Worm (Caenorhabditis elegans) whole organism, young adult: ENCODE results near the gene F48G7.4.

Experiments
- B0019.2 ChIP-seq: fragments of 200-800 bp; sonication (Bioruptor generic); conservative IDR thresholded peaks from 2 replicates; pipeline ENCODE4 v1.3.6; 2022; ENCODE audit warnings: missing genetic modification reagents, missing genetic modification characterization, missing compliant biosample characterization
- B0336.3 ChIP-seq: fragments of 200-800 bp; sonication (Bioruptor generic); IDR thresholded peaks from 2 replicates; pipeline ENCODE4 v1.3.6; 2022; ENCODE audit warnings: missing genetic modification characterization, missing compliant biosample characterization
- F39B2.1 ChIP-seq: fragments of 200-800 bp; sonication (Bioruptor generic); IDR thresholded peaks from 2 replicates; pipeline ENCODE4 v1.3.6; 2022; ENCODE audit warnings: missing genetic modification reagents, missing genetic modification characterization, missing compliant biosample characterization
- F52B5.7 ChIP-seq: sonication (generic microtip); optimal IDR thresholded peaks from 2 replicates; lab custom pipeline; 2016; ENCODE audit warnings: mild to moderate bottlenecking, missing genetic modification characterization, missing compliant biosample characterization
- F57C9.4 ChIP-seq: sonication (generic microtip); optimal IDR thresholded peaks from 2 replicates; lab custom pipeline; 2017; ENCODE audit warnings: mild to moderate bottlenecking, missing genetic modification characterization, missing compliant biosample characterization
- K11D2.4 ChIP-seq: fragments of 200-800 bp; sonication (Bioruptor generic); IDR thresholded peaks from 2 replicates; pipeline ENCODE4 v1.3.6; 2022; ENCODE audit warnings: missing genetic modification reagents, missing genetic modification characterization, missing compliant biosample characterization
- Y79H2A.3 ChIP-seq: fragments of 200-800 bp; sonication (Bioruptor generic); conservative IDR thresholded peaks from 2 replicates; pipeline ENCODE4 v1.3.6; 2022; ENCODE audit warnings: missing genetic modification reagents, missing genetic modification characterization, missing compliant biosample characterization
- akir-1 ChIP-seq: fragments of 200-800 bp; sonication (Bioruptor generic); optimal IDR thresholded peaks from 2 replicates; lab custom pipeline; 2018; ENCODE audit warnings: mild to moderate bottlenecking, missing genetic modification characterization, moderate library complexity, missing compliant biosample characterization
- aptf-2 ChIP-seq: fragments of 200-800 bp; sonication (Bioruptor generic); conservative IDR thresholded peaks from 2 replicates; pipeline ENCODE4 v1.3.6; 2022; ENCODE audit warnings: missing genetic modification reagents, missing genetic modification characterization, missing compliant biosample characterization
- attf-6 ChIP-seq: fragments of 200-800 bp; sonication (Bioruptor generic); IDR thresholded peaks from 2 replicates; pipeline ENCODE4 v1.3.6; 2022; ENCODE audit warnings: missing genetic modification reagents, missing genetic modification characterization, missing compliant biosample characterization
- bed-2 ChIP-seq: fragments of 200-800 bp; sonication (Bioruptor generic); IDR thresholded peaks from 2 replicates; pipeline ENCODE4 v1.3.6; 2022; ENCODE audit warnings: missing genetic modification reagents, missing genetic modification characterization, missing compliant biosample characterization
- ccch-3 ChIP-seq: fragments of 200-800 bp; sonication (Bioruptor generic); optimal IDR thresholded peaks from 2 replicates; lab custom pipeline; 2018; ENCODE audit warnings: mild to moderate bottlenecking, missing genetic modification characterization, missing compliant biosample characterization
- cebp-2 ChIP-seq: fragments of 200-800 bp; sonication (Bioruptor generic); IDR thresholded peaks from 2 replicates; pipeline ENCODE4 v1.3.6; 2022; ENCODE audit warnings: missing genetic modification characterization, missing compliant biosample characterization
- ceh-91 ChIP-seq: fragments of 200-800 bp; sonication (Bioruptor generic); IDR thresholded peaks from 2 replicates; pipeline ENCODE4 v1.3.6; 2022; ENCODE audit warnings: missing genetic modification reagents, missing genetic modification characterization, missing compliant biosample characterization
- dpff-1 ChIP-seq: sonication (generic microtip); optimal IDR thresholded peaks from 2 replicates; lab custom pipeline; 2017; ENCODE audit warnings: mild to moderate bottlenecking, missing genetic modification characterization, missing compliant biosample characterization
- egl-18 ChIP-seq: fragments of 200-800 bp; sonication (Bioruptor generic); IDR thresholded peaks from 2 replicates; pipeline ENCODE4 v1.3.6; 2022; ENCODE audit warnings: missing genetic modification reagents, missing genetic modification characterization, missing compliant biosample characterization
- egrh-3 ChIP-seq: fragments of 200-800 bp; sonication (Bioruptor generic); IDR thresholded peaks from 2 replicates; pipeline ENCODE4 v1.3.6; 2022; ENCODE audit warnings: missing genetic modification reagents, missing genetic modification characterization, missing compliant biosample characterization
- ekl-4 ChIP-seq: fragments of 200-800 bp; sonication (Bioruptor generic); IDR thresholded peaks from 2 replicates; pipeline ENCODE4 v1.3.6; 2022; ENCODE audit warnings: missing genetic modification reagents, missing genetic modification characterization, missing compliant biosample characterization
- fkh-3 ChIP-seq: sonication (generic microtip); optimal IDR thresholded peaks from 2 replicates; lab custom pipeline; 2016; ENCODE audit warnings: mild to moderate bottlenecking, missing genetic modification characterization, missing compliant biosample characterization
- hrde-1 ChIP-seq: sonication (generic microtip); optimal IDR thresholded peaks from 2 replicates; lab custom pipeline; 2016; ENCODE audit warnings: missing genetic modification characterization, mild to moderate bottlenecking, missing compliant biosample characterization, moderate library complexity, missing genotype, missing genetic modification reagents, borderline replicate concordance
- hsf-1 ChIP-seq: fragments of 200-800 bp; sonication (Bioruptor generic); IDR thresholded peaks from 2 replicates; pipeline ENCODE4 v1.3.6; 2022; ENCODE audit warnings: missing genetic modification reagents, missing genetic modification characterization, missing compliant biosample characterization
- let-526 ChIP-seq: fragments of 200-800 bp; sonication (Bioruptor generic); IDR thresholded peaks from 2 replicates; pipeline ENCODE4 v1.3.6; 2022; ENCODE audit warnings: missing genetic modification reagents, missing genetic modification characterization, missing compliant biosample characterization
- lin-26 ChIP-seq: fragments of 200-800 bp; sonication (Bioruptor generic); IDR thresholded peaks from 2 replicates; pipeline ENCODE4 v1.3.6; 2022; ENCODE audit warnings: missing genetic modification reagents, missing genetic modification characterization, missing compliant biosample characterization
- lin-40 ChIP-seq: sonication (generic microtip); optimal IDR thresholded peaks from 2 replicates; lab custom pipeline; 2016; ENCODE audit warnings: missing genetic modification characterization, mild to moderate bottlenecking, missing compliant biosample characterization, missing genotype, missing genetic modification reagents
- mcd-1 ChIP-seq: fragments of 200-800 bp; sonication (Bioruptor generic); IDR thresholded peaks from 2 replicates; pipeline ENCODE4 v1.3.6; 2022; ENCODE audit warnings: missing genetic modification reagents, missing genetic modification characterization, missing compliant biosample characterization
- mes-4 ChIP-seq: sonication (generic microtip); optimal IDR thresholded peaks from 2 replicates; lab custom pipeline; 2016; ENCODE audit warnings: missing genotype, missing genetic modification characterization, missing compliant biosample characterization
- nfya-1 ChIP-seq: sonication (generic microtip); optimal IDR thresholded peaks from 2 replicates; lab custom pipeline; 2017; ENCODE audit warnings: antibody characterized with exemption, missing compliant biosample characterization, missing genetic modification characterization, borderline replicate concordance; ENCODE audit not compliant: insufficient read depth
- nhr-90 ChIP-seq: sonication (generic microtip); optimal IDR thresholded peaks from 2 replicates; lab custom pipeline; 2016; ENCODE audit warnings: missing genotype, mild to moderate bottlenecking, missing genetic modification characterization, missing compliant biosample characterization
- pbrm-1 ChIP-seq: fragments of 200-800 bp; sonication (Bioruptor generic); IDR thresholded peaks from 2 replicates; pipeline ENCODE4 v1.3.6; 2022; ENCODE audit warnings: missing genetic modification reagents, missing genetic modification characterization, missing compliant biosample characterization
- rcor-1 ChIP-seq: fragments of 200-800 bp; sonication (Bioruptor generic); IDR thresholded peaks from 2 replicates; pipeline ENCODE4 v1.3.6; 2022; ENCODE audit warnings: missing genetic modification reagents, missing genetic modification characterization, missing compliant biosample characterization
- rec-8 ChIP-seq, 2 experiments: sonication (generic microtip); optimal IDR thresholded peaks; 2 replicates each; lab custom pipeline; 2016; ENCODE audit warnings: mild to moderate bottlenecking in 2 of 2, missing genetic modification characterization in 2 of 2, missing genetic modification reagents in 2 of 2, missing genotype in 2 of 2, missing biosample characterization in 1 of 2, missing compliant biosample characterization in 1 of 2, moderate library complexity in 1 of 2
- repo-1 ChIP-seq: sonication (generic microtip); optimal IDR thresholded peaks from 2 replicates; lab custom pipeline; 2017; ENCODE audit warnings: mild to moderate bottlenecking, missing genetic modification characterization, missing compliant biosample characterization
- rpc-1 ChIP-seq, 2 experiments: fragments of 150-350 bp in 1 of 2; sonication (generic microtip) in 1 of 2; optimal IDR thresholded peaks; 2 replicates each; lab custom pipeline; 2014 to 2018; ENCODE audit warnings: missing biosample characterization in 1 of 2, missing genetic modification characterization in 1 of 2, missing genetic modification reagents in 1 of 2, missing genotype in 1 of 2
- snpc-1.3 ChIP-seq: sonication (generic microtip); optimal IDR thresholded peaks from 2 replicates; lab custom pipeline; 2017; ENCODE audit warnings: missing genetic modification characterization, mild to moderate bottlenecking, missing compliant biosample characterization, antibody characterized with exemption, moderate library complexity, missing genotype, missing genetic modification reagents; ENCODE audit not compliant: insufficient read depth
- somi-1 ChIP-seq: fragments of 200-800 bp; sonication (Bioruptor generic); optimal IDR thresholded peaks from 2 replicates; lab custom pipeline; 2018; ENCODE audit warnings: mild to moderate bottlenecking, missing genetic modification characterization, missing compliant biosample characterization
- tbp1 ChIP-seq: fragments of 200-800 bp; sonication (Bioruptor generic); optimal IDR thresholded peaks from 2 replicates; lab custom pipeline; 2018; ENCODE audit warnings: mild to moderate bottlenecking, missing genetic modification characterization, missing compliant biosample characterization
- tlf-1 ChIP-seq: fragments of 200-800 bp; sonication (Bioruptor generic); optimal IDR thresholded peaks from 2 replicates; lab custom pipeline; 2018; ENCODE audit warnings: mild to moderate bottlenecking, missing genetic modification characterization, missing compliant biosample characterization
- ztf-3 ChIP-seq: fragments of 200-800 bp; sonication (Bioruptor generic); optimal IDR thresholded peaks from 2 replicates; lab custom pipeline; 2018; ENCODE audit warnings: mild to moderate bottlenecking, missing genetic modification characterization, missing compliant biosample characterization
- ztf-6 ChIP-seq: fragments of 200-800 bp; sonication (Bioruptor generic); IDR thresholded peaks from 2 replicates; pipeline ENCODE4 v1.3.6; 2022; ENCODE audit warnings: missing genetic modification reagents, missing genetic modification characterization, missing compliant biosample characterization

Gene F48G7.4

ce11 chrV:610217-610616 is 9.0 kb upstream of the F48G7.4 start, which contains the start of gene nhr-90:
nhr-90 (plus strand) TSS chrV:610512.
- TF ChIP-seq dpff-1 (tag; lab: Kevin White, UChicago) (no peak), mes-4 (tag; lab: Kevin White, UChicago) (no peak), akir-1 (GFP tag; lab: Kevin White, UChicago) (no peak), cebp-2 (GFP tag; lab: Robert Waterston, UW) (no peak), hrde-1 (no peak), F39B2.1 (GFP tag; lab: Robert Waterston, UW) (no peak), tlf-1 (GFP tag; lab: Kevin White, UChicago) (no peak), ceh-91 (no peak), B0336.3 (GFP tag; lab: Robert Waterston, UW) (no peak), egrh-3 (GFP tag; lab: Robert Waterston, UW) (no peak), F57C9.4 (no peak), K11D2.4 (GFP tag; lab: Robert Waterston, UW) (no peak), ccch-3 (GFP tag; lab: Kevin White, UChicago) (no peak), mcd-1 (GFP tag; lab: Robert Waterston, UW) (no peak), hsf-1 (GFP tag; lab: Robert Waterston, UW) (no peak), Y79H2A.3 (GFP tag; lab: Robert Waterston, UW) (no peak), ekl-4 (GFP tag; lab: Robert Waterston, UW) (no peak), rec-8 (tag; optimal IDR thresholded peaks at IDR 0.05; lab: Kevin White, UChicago) (no peak), tbp1 (GFP tag; lab: Kevin White, UChicago) (no peak), aptf-2 (GFP tag; lab: Robert Waterston, UW) (no peak)

- TF ChIP-seq attf-6, result no peak
- no peak for TF ChIP-seq ztf-3
- TF ChIP-seq B0019.2 (GFP tag; lab: Robert Waterston, UW), result no peak
- TF ChIP-seq lin-26 (GFP tag; lab: Robert Waterston, UW), result no peak
- TF ChIP-seq F52B5.7, result no peak
- TF ChIP-seq bed-2, result no peak
Observed at ce11 chrV:615275-615674, 4.0 kb upstream of the F48G7.4 start, which contains the start of gene F48G7.13. F48G7.13 (plus strand) TSS chrV:615575.

- no peak for TF ChIP-seq fkh-3
- no peak for TF ChIP-seq hsf-1 (GFP tag; lab: Robert Waterston, UW)
- no peak for TF ChIP-seq repo-1 (tag; lab: Kevin White, UChicago)
- no peak for TF ChIP-seq hrde-1
- no peak for TF ChIP-seq nhr-90 (tag; lab: Kevin White, UChicago)
- TF ChIP-seq nfya-1, result no peak
- TF ChIP-seq F57C9.4, result no peak
- TF ChIP-seq lin-40 (tag; lab: Kevin White, UChicago), result no peak
- no peak for TF ChIP-seq pbrm-1 (GFP tag; lab: Robert Waterston, UW)
- TF ChIP-seq snpc-1.3 (tag; lab: Kevin White, UChicago), result no peak
- no peak for TF ChIP-seq let-526 (GFP tag; lab: Robert Waterston, UW)
- TF ChIP-seq ztf-6 (GFP tag; lab: Robert Waterston, UW), result no peak
- TF ChIP-seq somi-1, result no peak
- TF ChIP-seq rpc-1 (optimal IDR thresholded peaks at IDR 0.05; lab: Kevin White, UChicago), result no peak
- TF ChIP-seq rpc-1 (tag; optimal IDR thresholded peaks at IDR 0.05; lab: Kevin White, UChicago), result no peak
- no peak for TF ChIP-seq egl-18 (GFP tag; lab: Robert Waterston, UW)
- no peak for TF ChIP-seq rcor-1 (GFP tag; lab: Robert Waterston, UW)
- no peak for TF ChIP-seq akir-1 (GFP tag; lab: Kevin White, UChicago)
- TF ChIP-seq, all 124 proteins: peak for 0
Observed at ce11 chrV:617917-618316, 1.3 kb upstream of the F48G7.4 start.
